Fruit fly (Drosophila melanogaster): ENCODE measurements around the gene Nepl8.

Gene Nepl8

DNA sequence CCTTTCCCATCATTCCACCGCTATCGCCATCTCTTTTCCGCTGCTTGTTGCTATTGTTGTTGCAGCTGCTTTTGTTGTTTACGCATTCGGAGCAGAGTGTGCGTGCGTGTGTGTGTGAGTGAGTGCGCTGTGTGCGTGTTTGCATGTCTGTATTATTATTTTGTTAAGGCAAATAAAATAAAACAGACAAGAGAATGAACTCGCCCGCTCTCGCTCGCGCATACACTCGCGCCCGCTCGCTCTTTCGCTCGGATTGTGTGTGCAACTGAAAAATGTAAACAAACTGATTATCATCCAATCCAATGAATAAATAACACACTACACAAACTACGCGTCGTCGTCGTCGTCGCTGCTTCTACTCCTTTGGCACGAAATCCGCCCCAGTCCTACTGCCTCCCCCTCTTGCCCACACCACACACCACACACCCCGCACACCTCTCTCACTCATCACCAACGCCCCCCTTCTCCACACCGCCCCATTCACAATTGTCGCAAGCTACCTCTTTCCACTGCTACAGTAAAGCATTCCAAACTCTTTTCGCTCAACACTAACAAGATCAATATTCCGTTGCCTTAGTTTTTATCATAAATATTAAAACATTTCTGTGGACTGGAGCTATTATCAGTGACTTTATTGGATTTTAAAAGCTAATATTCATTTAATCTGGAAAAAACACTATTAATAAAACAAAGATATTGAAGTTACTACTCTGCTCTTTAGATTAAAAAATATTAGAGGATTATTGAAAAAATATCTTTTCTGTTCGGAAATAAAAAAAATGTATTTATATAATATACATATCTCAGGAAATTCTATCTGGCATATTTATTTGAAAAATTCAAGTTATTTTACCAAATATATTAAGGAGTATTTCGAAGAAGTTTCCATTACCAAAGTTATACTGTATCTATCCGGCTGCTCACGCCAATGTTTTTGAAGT, 33.7 kb downstream of the Nepl8 start (continued):
- TF ChIP-seq scrt (GFP tag; optimal IDR thresholded peaks at IDR 0.05) = peak; percentile 72
- TF ChIP-seq Bteb2 (GFP tag; optimal IDR thresholded peaks at IDR 0.05) = peak; percentile 53
- peak; percentile 67 to 82 for TF ChIP-seq chif (GFP tag; optimal IDR thresholded peaks at IDR 0.05)
- no peak for TF ChIP-seq Dek (tag; optimal IDR thresholded peaks at IDR 0.05)
- peak; percentile 61; the same call in 1 of the 2 replicates for TF ChIP-seq ranshi (GFP tag; IDR thresholded peaks at IDR 0.05)
- TF ChIP-seq vvl (GFP tag; IDR thresholded peaks at IDR 0.05) = peak; percentile 89
- TF ChIP-seq CG4730 (GFP tag; IDR thresholded peaks at IDR 0.05) = peak; percentile 53
- TF ChIP-seq CG8478 (optimal IDR thresholded peaks at IDR 0.05) = peak; percentile 61
- peak; percentile 39 for TF ChIP-seq CG18476 (GFP tag; optimal IDR thresholded peaks at IDR 0.05)
- TF ChIP-seq CG12744 (GFP tag; optimal IDR thresholded peaks at IDR 0.05) = peak; percentile 74
- TF ChIP-seq sr (GFP tag; IDR thresholded peaks at IDR 0.05) = peak; percentile 67; the same call in 2 of the 3 replicates
- peak; percentile 83 for TF ChIP-seq z (GFP tag; IDR thresholded peaks at IDR 0.05)
- TF ChIP-seq en (GFP tag; optimal IDR thresholded peaks at IDR 0.05) = peak; percentile 62
- TF ChIP-seq ssp (GFP tag; IDR thresholded peaks at IDR 0.05) = no peak
- peak; percentile 44; the same call in 1 of the 3 replicates for TF ChIP-seq B-H1 (GFP tag; IDR thresholded peaks at IDR 0.05)
- TF ChIP-seq dimm (GFP tag; IDR thresholded peaks at IDR 0.05) = no peak
- peak; percentile 14; the same call in 1 of the 2 replicates for TF ChIP-seq gsb (GFP tag; IDR thresholded peaks at IDR 0.05)
- TF ChIP-seq grau (tag; optimal IDR thresholded peaks at IDR 0.05) = peak; percentile 37
- TF ChIP-seq CG10267 (tag; optimal IDR thresholded peaks at IDR 0.05) = peak; percentile 64
- TF ChIP-seq CG6175 (GFP tag; IDR thresholded peaks at IDR 0.05) = 0 out of 3 replicates have a peak, but pooled peaks have one; percentile 31
- TF ChIP-seq Dp (GFP tag; optimal IDR thresholded peaks at IDR 0.05) = no peak
- TF ChIP-seq CG16779 (GFP tag; IDR thresholded peaks at IDR 0.05) = 0 out of 2 replicates have a peak, but pooled peaks have one; percentile 15
- TF ChIP-seq crc (GFP tag; optimal IDR thresholded peaks at IDR 0.05) = peak; percentile 59
- peak; percentile 91 for TF ChIP-seq CG12769 (tag; optimal IDR thresholded peaks at IDR 0.05)
- no peak for TF ChIP-seq ro (GFP tag; IDR thresholded peaks at IDR 0.05)
- TF ChIP-seq CG2120 (GFP tag; optimal IDR thresholded peaks at IDR 0.05) = peak; percentile 36
- TF ChIP-seq CG3163 (GFP tag; optimal IDR thresholded peaks at IDR 0.05) = peak; percentile 94
- TF ChIP-seq CG10147 (GFP tag; optimal IDR thresholded peaks at IDR 0.05) = peak; percentile 77
- peak; percentile 90 for TF ChIP-seq caup (GFP tag; optimal IDR thresholded peaks at IDR 0.05; ENCODE audit: severe bottlenecking)
- TF ChIP-seq pzg (GFP tag; optimal IDR thresholded peaks at IDR 0.05) = no peak
- TF ChIP-seq Camta (GFP tag; optimal IDR thresholded peaks at IDR 0.05) = peak; percentile 80
- TF ChIP-seq knrl (GFP tag; IDR thresholded peaks at IDR 0.05; ENCODE audit: partially characterized antibody) = no peak

DNA sequence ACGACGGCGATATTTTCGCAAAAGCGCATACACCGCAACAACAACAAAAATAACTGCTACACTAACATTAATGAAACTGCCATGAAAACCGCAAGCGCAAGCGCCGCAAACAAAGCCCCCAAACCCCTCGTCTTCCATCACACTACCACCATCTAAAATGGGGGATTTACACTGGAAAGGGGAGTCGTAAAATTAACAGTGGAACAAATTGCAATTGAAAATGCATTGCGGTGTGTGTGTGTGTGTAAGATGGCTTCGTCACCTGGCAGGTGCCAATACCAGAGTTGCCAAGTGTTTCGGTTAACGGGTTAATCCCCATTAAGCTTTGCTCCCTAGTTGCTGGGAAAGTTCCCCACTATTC, 34.3 kb downstream of the Nepl8 start:
- TF ChIP-seq CG17912 (GFP tag; optimal IDR thresholded peaks at IDR 0.05) (no peak), CG12744 (GFP tag; optimal IDR thresholded peaks at IDR 0.05) (no peak), bab2 (GFP tag; optimal IDR thresholded peaks at IDR 0.05) (no peak), ranshi (GFP tag; IDR thresholded peaks at IDR 0.05) (no peak), CG8089 (GFP tag; optimal IDR thresholded peaks at IDR 0.05) (no peak), tx (GFP tag; optimal IDR thresholded peaks at IDR 0.05) (no peak), tup (GFP tag; optimal IDR thresholded peaks at IDR 0.05) (no peak), Hr39 (optimal IDR thresholded peaks at IDR 0.05) (no peak), Asciz (GFP tag; optimal IDR thresholded peaks at IDR 0.05) (no peak), CG16779 (GFP tag; IDR thresholded peaks at IDR 0.05) (0 out of 2 replicates have a peak, but pooled peaks have one; percentile 48), da (GFP tag; optimal IDR thresholded peaks at IDR 0.05) (no peak), NK7.1 (GFP tag; optimal IDR thresholded peaks at IDR 0.05) (no peak), lov (optimal IDR thresholded peaks at IDR 0.05) (no peak), lov (GFP tag; IDR thresholded peaks at IDR 0.05) (0 out of 3 replicates have a peak, but pooled peaks have one; percentile 11), Poxn (GFP tag; IDR thresholded peaks at IDR 0.05) (no peak), ewg (GFP tag; optimal IDR thresholded peaks at IDR 0.05) (peak; percentile 46), Drgx (GFP tag; IDR thresholded peaks at IDR 0.05) (0 out of 2 replicates have a peak, but pooled peaks have one; percentile 22), crol (GFP tag; IDR thresholded peaks at IDR 0.05) (peak; percentile 11; the same call in 1 of the 2 replicates), CG8281 (tag; optimal IDR thresholded peaks at IDR 0.05) (no peak), Mad (GFP tag; optimal IDR thresholded peaks at IDR 0.05) (no peak), HLH54F (GFP tag; optimal IDR thresholded peaks at IDR 0.05) (no peak), CG13123 (GFP tag; optimal IDR thresholded peaks at IDR 0.05) (no peak)

All from whole organism, embryonic.